Worm (Caenorhabditis elegans): ENCODE measurements around the gene fbxa-64.

DNA sequence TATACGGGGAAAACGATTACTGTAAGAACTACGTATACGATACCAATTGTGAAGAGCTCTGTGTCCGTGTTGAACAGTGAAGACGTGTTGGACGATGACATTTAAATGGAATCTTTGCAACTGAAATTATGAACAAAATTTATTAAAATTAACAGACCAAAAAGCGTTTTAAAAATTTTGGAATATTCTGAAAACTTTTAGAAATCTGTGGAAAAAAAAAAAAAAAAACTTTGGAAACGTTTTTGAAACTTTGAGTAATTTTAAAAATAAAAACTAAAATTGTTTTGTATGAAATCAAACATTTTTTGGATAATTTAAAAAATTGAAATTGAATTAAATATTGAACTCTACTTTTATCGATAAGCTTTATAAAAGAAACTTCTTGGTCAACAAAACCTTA is 21.9 kb downstream of the fbxa-64 start, which contains the start of gene srt-63:
- no peak for TF ChIP-seq cog-1 (tag; optimal IDR thresholded peaks at IDR 0.05)
- TF ChIP-seq klf-2 (GFP tag; conservative IDR thresholded peaks at IDR 0.05) = no peak

All from whole organism, midembryonic.